Worm (Caenorhabditis elegans) whole organism, L1 larva: ENCODE results near the gene gpla-1.

Experiments
- C04F5.9 ChIP-seq: sonication (generic microtip); optimal IDR thresholded peaks from 2 replicates; lab custom pipeline; 2016; ENCODE audit warnings: missing genetic modification characterization, missing compliant biosample characterization
- C16A3.4 ChIP-seq: fragments of 150-350 bp; optimal IDR thresholded peaks from 2 replicates; lab custom pipeline; 2014; ENCODE audit warnings: missing biosample characterization, missing genetic modification characterization
- aly-2 ChIP-seq: fragments of 150-350 bp; optimal IDR thresholded peaks from 2 replicates; lab custom pipeline; 2014; ENCODE audit warnings: missing biosample characterization, missing genetic modification characterization
- blmp-1 ChIP-seq: fragments of 150-350 bp; optimal IDR thresholded peaks from 2 replicates; lab custom pipeline; 2014; ENCODE audit warnings: missing biosample characterization, missing genetic modification characterization
- ceh-63 ChIP-seq: fragments of 200-800 bp; sonication (Bioruptor generic); optimal IDR thresholded peaks from 2 replicates; lab custom pipeline; 2018; ENCODE audit warnings: mild to moderate bottlenecking, missing genetic modification characterization, missing compliant biosample characterization
- ceh-8 ChIP-seq: fragments of 200-800 bp; sonication (Bioruptor generic); optimal IDR thresholded peaks from 2 replicates; lab custom pipeline; 2018; ENCODE audit warnings: mild to moderate bottlenecking, missing genetic modification characterization, moderate library complexity, missing compliant biosample characterization
- ceh-82 ChIP-seq, 3 experiments: fragments of 150-350 bp in 1 of 3; sonication (generic microtip) in 2 of 3; optimal IDR thresholded peaks; 2 replicates each; lab custom pipeline; 2014 to 2017; ENCODE audit warnings: missing biosample characterization in 3 of 3, missing genetic modification characterization in 3 of 3
- ces-1 ChIP-seq: fragments of 150-350 bp; optimal IDR thresholded peaks from 2 replicates; lab custom pipeline; 2014; ENCODE audit warnings: missing biosample characterization, missing genetic modification reagents, missing genetic modification characterization
- dpl-1 ChIP-seq, 3 experiments: fragments of 150-350 bp in 2 of 3; sonication (generic microtip) in 1 of 3; optimal IDR thresholded peaks; 2 replicates each; lab custom pipeline; 2014 to 2017; ENCODE audit warnings: missing biosample characterization in 3 of 3, missing genetic modification characterization in 3 of 3, missing genetic modification reagents in 3 of 3
- dsc-1 ChIP-seq: sonication (generic microtip); optimal IDR thresholded peaks from 2 replicates; lab custom pipeline; 2016; ENCODE audit warnings: mild to moderate bottlenecking, missing genetic modification characterization, missing compliant biosample characterization
- efl-1 ChIP-seq, 4 experiments: fragments of 150-350 bp; optimal IDR thresholded peaks in 3 of 4; peaks in 1 of 4; 1 replicate in 1 of 4; 2 replicates in 3 of 4; lab custom pipeline; 2014; ENCODE audit warnings: missing biosample characterization in 2 of 4, missing genetic modification characterization in 2 of 4, missing genetic modification reagents in 2 of 4
- egl-27 ChIP-seq, 2 experiments: fragments of 150-350 bp in 1 of 2; sonication (generic microtip); optimal IDR thresholded peaks; 3 replicates each; lab custom pipeline; 2017 to 2018; ENCODE audit warnings: missing biosample characterization in 2 of 2, missing genetic modification characterization in 2 of 2, missing genetic modification reagents in 2 of 2
- elt-2 ChIP-seq: sonication (generic microtip); optimal IDR thresholded peaks from 2 replicates; lab custom pipeline; 2016; ENCODE audit warnings: missing genetic modification characterization, mild to moderate bottlenecking, inconsistent platforms, missing compliant biosample characterization, missing genetic modification reagents
- elt-3 ChIP-seq, 6 experiments: fragments of 150-350 bp in 1 of 6; sonication (generic microtip); optimal IDR thresholded peaks; 2 replicates each; lab custom pipeline; 2017 to 2018; ENCODE audit warnings: missing biosample characterization in 6 of 6, missing genetic modification characterization in 6 of 6, inconsistent platforms in 1 of 6
- ets-5 ChIP-seq: fragments of 200-800 bp; sonication (Bioruptor generic); IDR thresholded peaks from 2 replicates; pipeline ENCODE4 v1.3.6; 2022; ENCODE audit warnings: missing genetic modification characterization, missing compliant biosample characterization
- fos-1 ChIP-seq: fragments of 150-350 bp; optimal IDR thresholded peaks from 2 replicates; lab custom pipeline; 2014; ENCODE audit warnings: missing biosample characterization, missing genetic modification characterization
- isw-1 ChIP-seq: fragments of 200-800 bp; sonication (Bioruptor generic); IDR thresholded peaks from 2 replicates; pipeline ENCODE4 v1.3.6; 2022; ENCODE audit warnings: missing genetic modification characterization, missing compliant biosample characterization
- jun-1 ChIP-seq: fragments of 150-350 bp; optimal IDR thresholded peaks from 2 replicates; lab custom pipeline; 2014; ENCODE audit warnings: missing biosample characterization, missing genetic modification reagents, missing genetic modification characterization
- lin-13 ChIP-seq: fragments of 150-350 bp; optimal IDR thresholded peaks from 2 replicates; lab custom pipeline; 2014; ENCODE audit warnings: missing biosample characterization, missing genetic modification reagents, missing genetic modification characterization
- lin-14 ChIP-seq: fragments of 200-800 bp; sonication (Bioruptor generic); optimal IDR thresholded peaks from 2 replicates; lab custom pipeline; 2018; ENCODE audit warnings: mild to moderate bottlenecking, missing genetic modification characterization, moderate library complexity, missing compliant biosample characterization
- lin-39 ChIP-seq: fragments of 150-350 bp; optimal IDR thresholded peaks from 2 replicates; lab custom pipeline; 2014; ENCODE audit warnings: missing biosample characterization, missing genetic modification reagents, missing genetic modification characterization
- lir-3 ChIP-seq: sonication (generic microtip); optimal IDR thresholded peaks from 2 replicates; lab custom pipeline; 2016; ENCODE audit warnings: mild to moderate bottlenecking, missing genetic modification characterization, moderate library complexity, missing compliant biosample characterization; ENCODE audit not compliant: poor library complexity
- lsy-2 ChIP-seq, 2 experiments: fragments of 150-350 bp; optimal IDR thresholded peaks; 2 replicates each; lab custom pipeline; 2014; ENCODE audit warnings: missing biosample characterization in 2 of 2, missing genetic modification characterization in 2 of 2
- mab-9 ChIP-seq: fragments of 200-800 bp; sonication (Bioruptor generic); IDR thresholded peaks from 2 replicates; pipeline ENCODE4 v1.3.6; 2022; ENCODE audit warnings: missing genetic modification reagents, missing genetic modification characterization, missing compliant biosample characterization
- mef-2 ChIP-seq: fragments of 150-350 bp; optimal IDR thresholded peaks from 2 replicates; lab custom pipeline; 2014; ENCODE audit warnings: missing biosample characterization, missing genetic modification characterization
- mep-1 ChIP-seq: fragments of 150-350 bp; optimal IDR thresholded peaks from 2 replicates; lab custom pipeline; 2014; ENCODE audit warnings: missing biosample characterization, missing genetic modification characterization
- nhr-11 ChIP-seq: fragments of 150-350 bp; optimal IDR thresholded peaks from 2 replicates; lab custom pipeline; 2014; ENCODE audit warnings: missing biosample characterization, missing genetic modification characterization
- nhr-12 ChIP-seq: sonication (generic microtip); optimal IDR thresholded peaks from 2 replicates; lab custom pipeline; 2017; ENCODE audit warnings: missing biosample characterization, missing genetic modification characterization
- nhr-19 ChIP-seq: fragments of 200-800 bp; sonication (Bioruptor generic); conservative IDR thresholded peaks from 2 replicates; pipeline ENCODE4 v1.3.6; 2022; ENCODE audit warnings: missing genetic modification characterization, missing compliant biosample characterization
- nhr-20 ChIP-seq: sonication (generic microtip); optimal IDR thresholded peaks from 2 replicates; lab custom pipeline; 2016; ENCODE audit warnings: mild to moderate bottlenecking, missing genetic modification characterization, missing compliant biosample characterization
- nhr-28 ChIP-seq: fragments of 150-350 bp; optimal IDR thresholded peaks from 2 replicates; lab custom pipeline; 2014; ENCODE audit warnings: missing biosample characterization, missing genetic modification characterization
- nhr-47 ChIP-seq: sonication (generic microtip); optimal IDR thresholded peaks from 2 replicates; lab custom pipeline; 2016; ENCODE audit warnings: mild to moderate bottlenecking, missing genetic modification characterization, moderate library complexity, missing compliant biosample characterization
- nhr-71 ChIP-seq: sonication (generic microtip); optimal IDR thresholded peaks from 2 replicates; lab custom pipeline; 2016; ENCODE audit warnings: mild to moderate bottlenecking, missing genetic modification characterization, moderate library complexity, missing compliant biosample characterization
- nhr-77 ChIP-seq: fragments of 150-350 bp; optimal IDR thresholded peaks from 2 replicates; lab custom pipeline; 2014; ENCODE audit warnings: missing biosample characterization, missing genetic modification characterization
- nhr-85 ChIP-seq: sonication (generic microtip); peaks from one replicate; lab custom pipeline; 2016; ENCODE audit warnings: missing genetic modification characterization, inconsistent platforms, missing compliant biosample characterization
- nhr-90 ChIP-seq: sonication (generic microtip); optimal IDR thresholded peaks from 2 replicates; lab custom pipeline; 2016; ENCODE audit warnings: mild to moderate bottlenecking, missing genetic modification characterization, missing compliant biosample characterization; ENCODE audit not compliant: poor library complexity
- pqm-1 ChIP-seq: sonication (generic microtip); optimal IDR thresholded peaks from 3 replicates; lab custom pipeline; 2017; ENCODE audit warnings: missing biosample characterization, missing genetic modification characterization
- snpc-4 ChIP-seq: fragments of 150-350 bp; optimal IDR thresholded peaks from 2 replicates; lab custom pipeline; 2014; ENCODE audit warnings: missing biosample characterization, missing genetic modification characterization
- snu-23 ChIP-seq: sonication (generic microtip); optimal IDR thresholded peaks from 2 replicates; lab custom pipeline; 2016; ENCODE audit warnings: missing genetic modification characterization, missing compliant biosample characterization
- sox-4 ChIP-seq: sonication (generic microtip); optimal IDR thresholded peaks from 2 replicates; lab custom pipeline; 2016; ENCODE audit warnings: missing genetic modification characterization, missing compliant biosample characterization
- swsn-7 ChIP-seq: sonication (generic microtip); optimal IDR thresholded peaks from 2 replicates; lab custom pipeline; 2016; ENCODE audit warnings: missing genetic modification characterization, missing compliant biosample characterization
- tlp-1 ChIP-seq: fragments of 150-350 bp; optimal IDR thresholded peaks from 2 replicates; lab custom pipeline; 2014; ENCODE audit warnings: missing biosample characterization, missing genetic modification characterization
- unc-98 ChIP-seq: fragments of 200-800 bp; sonication (Bioruptor generic); IDR thresholded peaks from 2 replicates; pipeline ENCODE4 v1.3.6; 2022; ENCODE audit warnings: missing genetic modification characterization, missing compliant biosample characterization
- zip-4 ChIP-seq: fragments of 200-800 bp; sonication (Bioruptor generic); optimal IDR thresholded peaks from 2 replicates; lab custom pipeline; 2018; ENCODE audit warnings: mild to moderate bottlenecking, missing genetic modification characterization, moderate library complexity, missing compliant biosample characterization

Gene gpla-1

ce11 chrV:11901260-11901659 is 36.4 kb downstream of the gpla-1 start:
- TF ChIP-seq isw-1 (GFP tag; lab: Robert Waterston, UW) (no peak), unc-98 (GFP tag; lab: Robert Waterston, UW) (no peak), nhr-12 (no peak), nhr-90 (no peak), tlp-1 (tag; lab: Kevin White, UChicago) (no peak), snu-23 (GFP tag; lab: Kevin White, UChicago) (no peak), ets-5 (GFP tag; lab: Robert Waterston, UW) (no peak), elt-3 (tag; optimal IDR thresholded peaks at IDR 0.05; lab: Kevin White, UChicago) (no peak), nhr-28 (tag; lab: Kevin White, UChicago) (no peak), lir-3 (no peak), nhr-20 (no peak), C04F5.9 (tag; lab: Kevin White, UChicago) (no peak), aly-2 (tag; lab: Kevin White, UChicago) (no peak)

ce11 chrV:11900127-11900526 is 37.5 kb downstream of the gpla-1 start:
- no peak for TF ChIP-seq ceh-82 (tag; optimal IDR thresholded peaks at IDR 0.05; lab: Kevin White, UChicago)
- no peak for TF ChIP-seq lin-39
- peak; percentile 18 for TF ChIP-seq elt-2 (tag; lab: Kevin White, UChicago)

ce11 chrV:11899149-11899548 is 38.5 kb downstream of the gpla-1 start, which contains the start of gene sma-1:
Gene sma-1 (plus strand): TSS chrV:11899449.
- TF ChIP-seq blmp-1 (tag; lab: Kevin White, UChicago) = peak; percentile 87
- no peak for TF ChIP-seq nhr-47 (tag; lab: Kevin White, UChicago)

ce11 chrV:11897604-11898003 is 40.0 kb downstream of the gpla-1 start:
- TF ChIP-seq C16A3.4 (tag; lab: Kevin White, UChicago) (peak; percentile 14), blmp-1 (tag; lab: Kevin White, UChicago) (peak; percentile 75), ces-1 (GFP tag; lab: Kevin White, UChicago) (no peak), nhr-71 (tag; lab: Kevin White, UChicago) (no peak), nhr-85 (peak; percentile 53), nhr-77 (tag; lab: Kevin White, UChicago) (no peak), lin-14 (GFP tag; lab: Kevin White, UChicago) (peak; percentile 58), swsn-7 (tag; lab: Kevin White, UChicago) (no peak), elt-2 (tag; lab: Kevin White, UChicago) (no peak), nhr-28 (tag; lab: Kevin White, UChicago) (no peak), sox-4 (no peak), elt-3 (tag; optimal IDR thresholded peaks at IDR 0.05; lab: Kevin White, UChicago) (no peak)
- TF ChIP-seq, all 84 proteins: peak for 4

ce11 chrV:11896322-11896898 is 41.2 kb downstream of the gpla-1 start:
- TF ChIP-seq ceh-8 (GFP tag; lab: Kevin White, UChicago) = no peak
- no peak for TF ChIP-seq zip-4
- TF ChIP-seq pqm-1 (tag; lab: Kevin White, UChicago) = no peak
- TF ChIP-seq mep-1 (tag; lab: Kevin White, UChicago) = peak; percentile 60
- TF ChIP-seq jun-1 = no peak
- TF ChIP-seq mef-2 = no peak
- no peak for TF ChIP-seq ceh-82 (tag; optimal IDR thresholded peaks at IDR 0.05; lab: Kevin White, UChicago)
- TF ChIP-seq nhr-19 (GFP tag; lab: Robert Waterston, UW) = peak; percentile 33
- TF ChIP-seq dsc-1 (tag; lab: Kevin White, UChicago) = no peak
- TF ChIP-seq lin-39 = no peak
- no peak for TF ChIP-seq mab-9
- TF ChIP-seq snpc-4 = no peak
- no peak for TF ChIP-seq elt-2 (tag; lab: Kevin White, UChicago)
- no peak for TF ChIP-seq lin-13 (GFP tag; lab: Kevin White, UChicago)
- no peak for TF ChIP-seq ceh-63 (GFP tag; lab: Kevin White, UChicago)
- no peak for TF ChIP-seq egl-27 (tag; optimal IDR thresholded peaks at IDR 0.05; lab: Kevin White, UChicago)
- TF ChIP-seq dpl-1 (GFP tag; optimal IDR thresholded peaks at IDR 0.05; lab: Kevin White, UChicago) = peak; percentile 69 to 82 (median 77)
- peak; percentile 40 for TF ChIP-seq nhr-71 (tag; lab: Kevin White, UChicago)
- peak; percentile 81 for TF ChIP-seq nhr-20
- TF ChIP-seq fos-1 = no peak
- no peak for TF ChIP-seq nhr-11 (tag; lab: Kevin White, UChicago)
- peak; percentile 75 to 94 for TF ChIP-seq efl-1 (optimal IDR thresholded peaks at IDR 0.05; lab: Kevin White, UChicago)
- peak; percentile 76 to 97 for TF ChIP-seq efl-1 (GFP tag; optimal IDR thresholded peaks at IDR 0.05 in 1 of 2; lab: Kevin White, UChicago)
- peak; percentile 41 for TF ChIP-seq nhr-85
- peak; percentile 14 to 49 for TF ChIP-seq lsy-2 (tag; optimal IDR thresholded peaks at IDR 0.05; lab: Kevin White, UChicago)
